Fruit fly (Drosophila melanogaster): ENCODE data around the gene CG7202.

CG7202 gene

dm6 chr3L:21539245-21540196, 46.9 kb upstream of the CG7202 start, which contains the start of the genes COX8 and VhaM9.7-b (continued):
- TF ChIP-seq Rx (GFP tag; IDR thresholded peaks at IDR 0.05) (peak; percentile 37; the same call in 1 of the 2 replicates), CG8089 (GFP tag; optimal IDR thresholded peaks at IDR 0.05) (peak; percentile 35), CG4820 (GFP tag; optimal IDR thresholded peaks at IDR 0.05) (peak; percentile 68), gsb-n (tag; optimal IDR thresholded peaks at IDR 0.05) (no peak), ham (GFP tag; IDR thresholded peaks at IDR 0.05) (no peak), hb (GFP tag; IDR thresholded peaks at IDR 0.05; ENCODE audit: partially characterized antibody) (0 out of 3 replicates have a peak, but pooled peaks have one; percentile 54), CG12071 (GFP tag; optimal IDR thresholded peaks at IDR 0.05) (no peak), crc (GFP tag; optimal IDR thresholded peaks at IDR 0.05) (no peak), CG43689 (GFP tag; IDR thresholded peaks at IDR 0.05) (no peak), tap (tag; optimal IDR thresholded peaks at IDR 0.05) (no peak), CG13287 (GFP tag; IDR thresholded peaks at IDR 0.05; ENCODE audit: partially characterized antibody) (peak; percentile 60), gt (GFP tag; IDR thresholded peaks at IDR 0.05) (no peak), sug (tag; optimal IDR thresholded peaks at IDR 0.05) (peak; percentile 78), CG3281 (GFP tag; optimal IDR thresholded peaks at IDR 0.05) (peak; percentile 45), Hsf (GFP tag; optimal IDR thresholded peaks at IDR 0.05) (peak; percentile 77), CG14710 (tag; optimal IDR thresholded peaks at IDR 0.05) (peak; percentile 82), CTCF (GFP tag; optimal IDR thresholded peaks at IDR 0.05) (no peak), CG7987 (GFP tag; optimal IDR thresholded peaks at IDR 0.05) (no peak), Gug (GFP tag; IDR thresholded peaks at IDR 0.05) (peak; percentile 58; the same call in 2 of the 4 replicates), phol (tag; optimal IDR thresholded peaks at IDR 0.05) (peak; percentile 77), Nf-YC (tag; optimal IDR thresholded peaks at IDR 0.05) (peak; percentile 63), dmrt11E (tag; optimal IDR thresholded peaks at IDR 0.05) (peak; percentile 58), ato (GFP tag; IDR thresholded peaks at IDR 0.05; ENCODE audit: partially characterized antibody) (peak; percentile 48; the same call in 1 of the 2 replicates), CG14014 (GFP tag; IDR thresholded peaks at IDR 0.05) (no peak), Ssrp (tag; optimal IDR thresholded peaks at IDR 0.05) (peak; percentile 71), Lhr (GFP tag; optimal IDR thresholded peaks at IDR 0.05) (peak; percentile 61), Hr78 (GFP tag; optimal IDR thresholded peaks at IDR 0.05) (no peak), sob (GFP tag; IDR thresholded peaks at IDR 0.05) (peak; percentile 67), Dll (GFP tag; IDR thresholded peaks at IDR 0.05; ENCODE audit: partially characterized antibody) (peak; percentile 80), ara (GFP tag; IDR thresholded peaks at IDR 0.05) (peak; percentile 54; the same call in 1 of the 2 replicates), E2f1 (GFP tag; IDR thresholded peaks at IDR 0.05) (peak; percentile 41), ab (GFP tag; optimal IDR thresholded peaks at IDR 0.05) (peak; percentile 32), CG11093 (GFP tag; IDR thresholded peaks at IDR 0.05) (no peak), CG12155 (GFP tag; optimal IDR thresholded peaks at IDR 0.05) (peak; percentile 65), usp (GFP tag; optimal IDR thresholded peaks at IDR 0.05) (no peak), emc (GFP tag; optimal IDR thresholded peaks at IDR 0.05) (peak; percentile 12), ap (GFP tag; IDR thresholded peaks at IDR 0.05) (no peak), gce (GFP tag; IDR thresholded peaks at IDR 0.05) (no peak), tx (GFP tag; optimal IDR thresholded peaks at IDR 0.05) (peak; percentile 25), CG15269 (tag; optimal IDR thresholded peaks at IDR 0.05) (no peak), danr (GFP tag; IDR thresholded peaks at IDR 0.05) (no peak), CG2712 (tag; optimal IDR thresholded peaks at IDR 0.05) (peak; percentile 71), pb (GFP tag; optimal IDR thresholded peaks at IDR 0.05) (no peak), CG15514 (GFP tag; optimal IDR thresholded peaks at IDR 0.05) (no peak), CG18764 (GFP tag; optimal IDR thresholded peaks at IDR 0.05) (peak; percentile 62), CG12104 (GFP tag; optimal IDR thresholded peaks at IDR 0.05) (peak; percentile 41), CG1792 (GFP tag; optimal IDR thresholded peaks at IDR 0.05) (no peak), pnt (GFP tag; optimal IDR thresholded peaks at IDR 0.05) (peak; percentile 59), luna (GFP tag; optimal IDR thresholded peaks at IDR 0.05) (peak; percentile 1)
